Worm (Caenorhabditis elegans): ENCODE measurements around the gene B0302.5.

DNA sequence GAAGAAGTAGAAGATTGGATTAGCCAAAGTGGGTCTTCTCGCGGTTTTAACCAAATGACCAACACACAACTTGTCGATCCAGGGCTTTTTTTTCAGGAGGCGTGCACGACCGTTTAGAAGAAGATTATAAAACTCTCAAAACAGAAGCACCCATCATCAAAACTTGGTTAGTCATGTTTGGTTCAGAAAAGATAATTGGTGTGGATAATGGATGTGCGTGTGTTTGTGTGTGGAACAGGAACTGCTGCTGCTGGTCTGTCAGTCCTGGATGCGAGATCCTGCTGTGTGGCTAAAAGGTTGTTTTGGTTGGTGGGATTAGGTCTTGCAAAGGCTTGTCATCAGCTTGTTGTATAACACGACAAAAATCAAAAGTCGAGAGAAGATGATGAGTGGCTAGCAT lies 8.5 kb upstream of the B0302.5 start:
- TF ChIP-seq nhr-90 (tag; optimal IDR thresholded peaks at IDR 0.05; ENCODE audit: poor library complexity) (no peak), ceh-82 (tag; optimal IDR thresholded peaks at IDR 0.05) (no peak), nhr-11 (tag; optimal IDR thresholded peaks at IDR 0.05) (no peak), mdl-1 (tag; optimal IDR thresholded peaks at IDR 0.05) (no peak), lin-39 (tag; optimal IDR thresholded peaks at IDR 0.05) (no peak), elt-2 (tag; optimal IDR thresholded peaks at IDR 0.05) (no peak), aly-2 (tag; optimal IDR thresholded peaks at IDR 0.05) (no peak), unc-130 (tag; optimal IDR thresholded peaks at IDR 0.05) (no peak), snpc-4 (tag; optimal IDR thresholded peaks at IDR 0.05) (no peak), fos-1 (tag; optimal IDR thresholded peaks at IDR 0.05) (no peak)

All from whole organism, L1 larva.